Worm (Caenorhabditis elegans) whole organism, early embryonic: ENCODE data around the gene F17E9.18.

Source experiments
- B0310.2 ChIP-seq: sonication (generic microtip); optimal IDR thresholded peaks from 2 replicates; lab custom pipeline; 2016; ENCODE audit warnings: mild to moderate bottlenecking, missing genetic modification characterization, missing compliant biosample characterization
- F13C5.2 ChIP-seq: sonication (generic microtip); optimal IDR thresholded peaks from 2 replicates; lab custom pipeline; 2017; ENCODE audit warnings: mild to moderate bottlenecking, missing genetic modification characterization, inconsistent platforms, missing compliant biosample characterization
- ama-1 ChIP-seq: fragments of 150-350 bp; optimal IDR thresholded peaks from 2 replicates; lab custom pipeline; 2014
- pes-1 ChIP-seq: fragments of 200-800 bp; sonication (Bioruptor generic); IDR thresholded peaks from 2 replicates; pipeline ENCODE4 v1.3.6; 2022; ENCODE audit warnings: missing genetic modification reagents, missing genetic modification characterization, missing compliant biosample characterization
- sea-1 ChIP-seq: fragments of 200-800 bp; sonication (Bioruptor generic); conservative IDR thresholded peaks from 2 replicates; pipeline ENCODE4 v1.3.6; 2022; ENCODE audit warnings: missing genetic modification characterization, missing compliant biosample characterization
- tra-4 ChIP-seq: sonication (generic microtip); optimal IDR thresholded peaks from 2 replicates; lab custom pipeline; 2017; ENCODE audit warnings: missing genetic modification characterization, missing compliant biosample characterization

ce11 chrIV:8347051-8347450, at the start of gene F17E9.18, which contains the start of gene F17E9.15:
- TF ChIP-seq ama-1 (lab: Kevin White, UChicago) (no peak), B0310.2 (no peak), F13C5.2 (no peak), sea-1 (no peak), pes-1 (no peak), tra-4 (tag; lab: Kevin White, UChicago) (no peak)
